Worm (Caenorhabditis elegans) whole organism, L4/young adult: ENCODE results near the gene srx-12.

Source experiments
- W03F9.2 ChIP-seq: fragments of 150-350 bp; optimal IDR thresholded peaks from 2 replicates; lab custom pipeline; 2014; ENCODE audit warnings: missing biosample characterization, missing genetic modification characterization
- him-1 ChIP-seq: sonication (generic microtip); optimal IDR thresholded peaks from 2 replicates; lab custom pipeline; 2016; ENCODE audit warnings: missing genotype, missing genetic modification reagents, missing genetic modification characterization, missing compliant biosample characterization

DNA sequence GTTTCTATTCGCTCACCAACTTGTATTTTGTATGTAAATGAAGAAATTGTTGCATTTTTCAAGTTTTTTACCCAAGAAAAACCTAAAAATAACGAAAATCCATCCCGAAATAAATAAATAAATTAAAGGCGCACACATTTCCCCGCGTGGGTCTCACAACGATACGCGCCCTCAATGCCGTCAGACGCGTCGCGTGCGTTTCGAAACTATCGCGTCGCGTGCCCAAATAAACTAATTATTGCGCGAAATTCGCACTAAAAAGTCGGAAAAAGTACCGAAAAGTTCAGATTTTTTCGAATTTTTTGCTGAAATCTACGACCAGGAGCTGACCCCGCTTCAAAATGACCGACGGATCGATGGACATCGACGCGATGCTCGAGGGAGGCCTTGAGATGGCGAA lies 33.3 kb upstream of the srx-12 start, which contains the start of gene rbm-39:
- TF ChIP-seq him-1 (no peak), W03F9.2 (peak; percentile 71)
